Worm (Caenorhabditis elegans) whole organism, mixed stage, embryonic: ENCODE measurements around the gene W10G6.6.

ENCODE experiments used
- blmp-1 ChIP-seq: fragments of 150-350 bp; optimal IDR thresholded peaks from 2 replicates; lab custom pipeline; 2014; ENCODE audit warnings: missing biosample characterization, missing genetic modification characterization
- ces-1 ChIP-seq: fragments of 150-350 bp; optimal IDR thresholded peaks from 2 replicates; lab custom pipeline; 2014; ENCODE audit warnings: missing biosample characterization, missing genetic modification reagents, missing genetic modification characterization
- lin-13 ChIP-seq: fragments of 150-350 bp; optimal IDR thresholded peaks from 2 replicates; lab custom pipeline; 2014; ENCODE audit warnings: missing biosample characterization, missing genetic modification characterization
- lin-32 ChIP-seq: fragments of 200-800 bp; sonication (Bioruptor generic); optimal IDR thresholded peaks from 2 replicates; lab custom pipeline; 2018; ENCODE audit warnings: mild to moderate bottlenecking, missing genetic modification characterization, missing compliant biosample characterization
- mab-5 ChIP-seq: fragments of 150-350 bp; optimal IDR thresholded peaks from 2 replicates; lab custom pipeline; 2014; ENCODE audit warnings: missing biosample characterization, missing genetic modification characterization
- snpc-4 ChIP-seq: fragments of 150-350 bp; optimal IDR thresholded peaks from 2 replicates; lab custom pipeline; 2014; ENCODE audit warnings: missing biosample characterization, missing genetic modification characterization
- unc-39 ChIP-seq: fragments of 150-350 bp; optimal IDR thresholded peaks from 2 replicates; lab custom pipeline; 2014; ENCODE audit warnings: missing biosample characterization, missing genetic modification characterization
- unc-62 ChIP-seq: fragments of 150-350 bp; optimal IDR thresholded peaks from 2 replicates; lab custom pipeline; 2014; ENCODE audit warnings: missing biosample characterization, missing genetic modification reagents, missing genetic modification characterization
- ztf-11 ChIP-seq: fragments of 150-350 bp; optimal IDR thresholded peaks from 2 replicates; lab custom pipeline; 2014; ENCODE audit warnings: missing biosample characterization, missing genetic modification characterization

DNA sequence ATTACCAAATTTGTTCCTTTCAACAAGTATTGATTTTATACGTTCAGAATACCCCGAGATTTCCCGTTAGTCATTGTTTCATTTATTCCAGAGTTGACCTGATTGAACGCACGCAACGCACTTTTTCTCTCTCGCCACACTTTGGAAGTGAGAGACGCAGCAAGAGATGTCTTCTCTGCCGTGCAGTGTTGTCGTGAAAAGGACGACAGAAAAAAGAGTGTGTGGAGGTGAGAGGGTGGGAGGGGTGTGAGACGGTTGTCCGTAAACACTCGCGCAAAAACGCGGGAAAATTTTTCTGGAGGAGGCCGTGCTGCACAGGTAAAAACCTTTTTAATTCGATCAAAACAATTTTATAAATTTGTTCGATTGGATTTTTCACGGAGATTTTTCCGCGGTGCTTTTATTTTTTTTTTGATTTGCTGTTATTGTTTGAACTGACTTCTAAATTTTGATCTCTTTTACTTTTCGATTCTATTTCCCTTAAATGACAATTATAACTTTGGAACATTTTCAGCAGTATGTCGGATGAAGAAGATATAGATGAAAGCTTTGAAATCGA, 24.8 kb upstream of the W10G6.6 start, which contains the start of gene sdc-1:
- TF ChIP-seq unc-39 (tag; lab: Kevin White, UChicago): no peak
- no peak for TF ChIP-seq ztf-11 (tag; lab: Kevin White, UChicago)
- TF ChIP-seq unc-62 (GFP tag; lab: Kevin White, UChicago): no peak
- peak; percentile 43 for TF ChIP-seq ces-1 (GFP tag; lab: Kevin White, UChicago)
- no peak for TF ChIP-seq blmp-1 (tag; lab: Kevin White, UChicago)
- TF ChIP-seq snpc-4 (tag; lab: Kevin White, UChicago): no peak
- TF ChIP-seq lin-13 (tag; lab: Kevin White, UChicago): no peak
- no peak for TF ChIP-seq lin-32 (GFP tag; lab: Kevin White, UChicago)
- no peak for TF ChIP-seq mab-5
